Fruit fly (Drosophila melanogaster) whole organism, embryonic: ENCODE data around the gene CG17327.

Experiments used
- Blimp-1 ChIP-seq: fragments of 200-800 bp; sonication (Bioruptor generic); optimal IDR thresholded peaks from 3 replicates; lab custom pipeline; 2018; ENCODE audit warnings: missing biosample characterization, missing genetic modification characterization, mild to moderate bottlenecking, moderate library complexity, missing genetic modification reagents
- C15 ChIP-seq: fragments of 200-800 bp; sonication (Bioruptor generic); IDR thresholded peaks from 3 replicates; pipeline ENCODE4 v1.3.6; 2022; ENCODE audit warnings: missing biosample characterization, missing genetic modification characterization
- CG11696 ChIP-seq: fragments of 200-800 bp; sonication (Bioruptor generic); IDR thresholded peaks from 2 replicates; pipeline ENCODE4 v1.3.6; 2022; ENCODE audit warnings: missing biosample characterization, missing genetic modification characterization
- CG12236 ChIP-seq: fragments of 200-800 bp; sonication (Bioruptor generic); optimal IDR thresholded peaks from 2 replicates; lab custom pipeline; 2016; ENCODE audit warnings: missing biosample characterization, missing genetic modification characterization
- CG12744 ChIP-seq: fragments of 200-800 bp; sonication (Bioruptor generic); optimal IDR thresholded peaks from 2 replicates; lab custom pipeline; 2016; ENCODE audit warnings: missing biosample characterization, missing genetic modification characterization
- CG12942 ChIP-seq: fragments of 200-800 bp; sonication (Bioruptor generic); optimal IDR thresholded peaks from 3 replicates; lab custom pipeline; 2016; ENCODE audit warnings: missing biosample characterization, missing genetic modification characterization
- CG14965 ChIP-seq: fragments of 200-800 bp; sonication (Bioruptor generic); optimal IDR thresholded peaks from 2 replicates; lab custom pipeline; 2016; ENCODE audit warnings: missing biosample characterization, missing genetic modification characterization, borderline replicate concordance
- CG15479 ChIP-seq: fragments of 200-800 bp; sonication (Bioruptor generic); optimal IDR thresholded peaks from 3 replicates; lab custom pipeline; 2019; ENCODE audit warnings: missing biosample characterization, mild to moderate bottlenecking, missing genetic modification characterization, moderate library complexity
- CG15514 ChIP-seq: fragments of 200-800 bp; sonication (Bioruptor generic); optimal IDR thresholded peaks from 3 replicates; lab custom pipeline; 2017; ENCODE audit warnings: missing biosample characterization, missing genetic modification characterization, mild to moderate bottlenecking, moderate library complexity, missing genetic modification reagents
- CG31224 ChIP-seq: fragments of 200-800 bp; sonication (Bioruptor generic); IDR thresholded peaks from 2 replicates; pipeline ENCODE4 v1.3.6; 2022; ENCODE audit warnings: missing biosample characterization, missing genetic modification characterization
- CG31365 ChIP-seq: fragments of 200-800 bp; sonication (Bioruptor generic); optimal IDR thresholded peaks from 2 replicates; lab custom pipeline; 2018; ENCODE audit warnings: missing biosample characterization, mild to moderate bottlenecking, missing genetic modification characterization
- CG33213 ChIP-seq: fragments of 200-800 bp; sonication (Bioruptor generic); optimal IDR thresholded peaks from 3 replicates; lab custom pipeline; 2016; ENCODE audit warnings: missing biosample characterization, missing genetic modification characterization
- CG34422 ChIP-seq: fragments of 200-800 bp; sonication (Bioruptor generic); IDR thresholded peaks from 3 replicates; pipeline ENCODE4 v1.3.6; 2022; ENCODE audit warnings: missing biosample characterization, missing genetic modification characterization
- CG42726 ChIP-seq: fragments of 200-800 bp; sonication (Bioruptor generic); IDR thresholded peaks from 2 replicates; pipeline ENCODE4 v1.3.6; 2022; ENCODE audit warnings: missing biosample characterization, missing genetic modification characterization; ENCODE audit not compliant: partially characterized antibody
- CG4282 ChIP-seq: fragments of 200-800 bp; sonication (Bioruptor generic); optimal IDR thresholded peaks from 2 replicates; lab custom pipeline; 2016; ENCODE audit warnings: missing biosample characterization, missing genetic modification characterization
- CG4360 ChIP-seq: fragments of 200-800 bp; sonication (Bioruptor generic); IDR thresholded peaks from 2 replicates; pipeline ENCODE4 v1.3.6; 2022; ENCODE audit warnings: missing biosample characterization, missing genetic modification characterization
- CG4617 ChIP-seq: fragments of 200-800 bp; sonication (Bioruptor generic); optimal IDR thresholded peaks from 3 replicates; lab custom pipeline; 2016; ENCODE audit warnings: missing biosample characterization, missing genetic modification characterization, borderline replicate concordance
- CG6689 ChIP-seq: fragments of 200-800 bp; sonication (Bioruptor generic); IDR thresholded peaks from 2 replicates; pipeline ENCODE4 v1.3.6; 2022; ENCODE audit warnings: missing biosample characterization, missing genetic modification characterization
- CG6765 ChIP-seq: fragments of 200-800 bp; sonication (Bioruptor generic); optimal IDR thresholded peaks from 3 replicates; lab custom pipeline; 2017; ENCODE audit warnings: missing biosample characterization, mild to moderate bottlenecking, missing genetic modification characterization
- D ChIP-seq, 2 experiments: fragments of 200-800 bp in 1 of 2; fragments of >200 bp in 1 of 2; sonication (Bioruptor generic) in 1 of 2; optimal IDR thresholded peaks; 2 replicates in 1 of 2; 3 replicates in 1 of 2; lab custom pipeline; 2017; ENCODE audit warnings: mild to moderate bottlenecking in 1 of 2, missing biosample characterization in 1 of 2, missing genetic modification characterization in 1 of 2, missing genetic modification reagents in 1 of 2
- Dfd ChIP-seq, 2 experiments: fragments of >200 bp; optimal IDR thresholded peaks; 2 replicates each; lab custom pipeline; 2017; ENCODE audit warnings: missing biosample characterization in 2 of 2, missing genetic modification characterization in 2 of 2
- Dll ChIP-seq: fragments of 200-800 bp; sonication (Bioruptor generic); IDR thresholded peaks from 4 replicates; pipeline ENCODE4 v1.3.6; 2022; ENCODE audit warnings: missing biosample characterization, missing genetic modification characterization; ENCODE audit not compliant: partially characterized antibody
- GATAe ChIP-seq: fragments of 200-800 bp; sonication (Bioruptor generic); conservative IDR thresholded peaks from 2 replicates; pipeline ENCODE4 v1.3.6; 2022; ENCODE audit warnings: missing biosample characterization, missing genetic modification characterization
- H2.0 ChIP-seq: fragments of 200-800 bp; sonication (Bioruptor generic); IDR thresholded peaks from 2 replicates; pipeline ENCODE4 v1.3.6; 2022; ENCODE audit warnings: missing biosample characterization, missing genetic modification characterization
- HmgD ChIP-seq: fragments of 200-800 bp; sonication (Bioruptor generic); optimal IDR thresholded peaks from 3 replicates; lab custom pipeline; 2016; ENCODE audit warnings: missing biosample characterization, missing genetic modification characterization
- Hmx ChIP-seq: fragments of 200-800 bp; sonication (Bioruptor generic); optimal IDR thresholded peaks from 2 replicates; lab custom pipeline; 2016; ENCODE audit warnings: missing biosample characterization, missing genetic modification characterization
- Oli ChIP-seq: fragments of 200-800 bp; sonication (Bioruptor generic); optimal IDR thresholded peaks from 2 replicates; lab custom pipeline; 2018; ENCODE audit warnings: missing biosample characterization, mild to moderate bottlenecking, missing genetic modification characterization, moderate library complexity
- Pdp1 ChIP-seq, 2 experiments: fragments of 200-800 bp; sonication (Bioruptor generic); optimal IDR thresholded peaks; 3 replicates each; lab custom pipeline; 2016; ENCODE audit warnings: missing biosample characterization in 2 of 2, missing genetic modification characterization in 2 of 2, mild to moderate bottlenecking in 1 of 2, moderate library complexity in 1 of 2
- Sin3A ChIP-seq: fragments of >200 bp; optimal IDR thresholded peaks from 2 replicates; lab custom pipeline; 2018
- ash1 ChIP-seq: fragments of 200-800 bp; sonication (Bioruptor generic); optimal IDR thresholded peaks from 2 replicates; lab custom pipeline; 2018; ENCODE audit warnings: missing biosample characterization, mild to moderate bottlenecking, missing genetic modification characterization
- bab2 ChIP-seq: fragments of 200-800 bp; sonication (Bioruptor generic); optimal IDR thresholded peaks from 2 replicates; lab custom pipeline; 2016; ENCODE audit warnings: missing biosample characterization, missing genetic modification characterization
- chinmo ChIP-seq: fragments of 200-800 bp; sonication (Bioruptor generic); IDR thresholded peaks from 4 replicates; pipeline ENCODE4 v1.3.6; 2022; ENCODE audit warnings: missing biosample characterization, missing genetic modification characterization; ENCODE audit not compliant: partially characterized antibody
- chn ChIP-seq: fragments of 200-800 bp; sonication (Bioruptor generic); optimal IDR thresholded peaks from 2 replicates; lab custom pipeline; 2016; ENCODE audit warnings: missing biosample characterization, missing genetic modification characterization
- ci ChIP-seq: fragments of 200-800 bp; sonication (Bioruptor generic); IDR thresholded peaks from 3 replicates; pipeline ENCODE4 v1.3.6; 2022; ENCODE audit warnings: missing biosample characterization, missing genetic modification characterization
- eve ChIP-seq, 2 experiments: fragments of >200 bp; optimal IDR thresholded peaks; 2 replicates each; lab custom pipeline; 2017; ENCODE audit warnings: missing biosample characterization in 2 of 2, missing genetic modification characterization in 2 of 2
- ftz-f1 ChIP-seq: fragments of 200-800 bp; sonication (Bioruptor generic); optimal IDR thresholded peaks from 2 replicates; lab custom pipeline; 2016; ENCODE audit warnings: missing biosample characterization, missing genetic modification characterization
- gcm ChIP-seq: fragments of 200-800 bp; sonication (Bioruptor generic); optimal IDR thresholded peaks from 2 replicates; lab custom pipeline; 2019; ENCODE audit warnings: missing biosample characterization, mild to moderate bottlenecking, missing genetic modification characterization, moderate library complexity
- hb ChIP-seq: fragments of 200-800 bp; sonication (Bioruptor generic); IDR thresholded peaks from 3 replicates; pipeline ENCODE4 v1.3.6; 2022; ENCODE audit warnings: missing biosample characterization, missing genetic modification characterization; ENCODE audit not compliant: partially characterized antibody
- hkb ChIP-seq, 2 experiments: fragments of 200-800 bp in 1 of 2; fragments of >200 bp in 1 of 2; sonication (Bioruptor generic) in 1 of 2; IDR thresholded peaks in 1 of 2; optimal IDR thresholded peaks in 1 of 2; 2 replicates each; pipeline versions ENCODE4 v1.3.6 to Lab custom; 2017 to 2022; ENCODE audit warnings: missing biosample characterization in 1 of 2, missing genetic modification characterization in 1 of 2
- klu ChIP-seq: fragments of 200-800 bp; sonication (Bioruptor generic); IDR thresholded peaks from 2 replicates; pipeline ENCODE4 v1.3.6; 2022; ENCODE audit warnings: missing biosample characterization, missing genetic modification characterization
- kni ChIP-seq: fragments of 200-800 bp; sonication (Bioruptor generic); optimal IDR thresholded peaks from 3 replicates; lab custom pipeline; 2017; ENCODE audit warnings: mild to moderate bottlenecking, missing biosample characterization, missing genetic modification reagents, missing genetic modification characterization
- knrl ChIP-seq: fragments of 200-800 bp; sonication (Bioruptor generic); IDR thresholded peaks from 3 replicates; pipeline ENCODE4 v1.3.6; 2022; ENCODE audit warnings: missing biosample characterization, missing genetic modification characterization; ENCODE audit not compliant: partially characterized antibody
- lab ChIP-seq: fragments of 200-800 bp; sonication (Bioruptor generic); optimal IDR thresholded peaks from 3 replicates; lab custom pipeline; 2017; ENCODE audit warnings: missing biosample characterization, missing genetic modification characterization, mild to moderate bottlenecking, moderate library complexity, missing genetic modification reagents
- run ChIP-seq: fragments of 200-800 bp; sonication (Bioruptor generic); optimal IDR thresholded peaks from 3 replicates; lab custom pipeline; 2018; ENCODE audit warnings: missing biosample characterization, mild to moderate bottlenecking, missing genetic modification characterization
- sob ChIP-seq: fragments of 200-800 bp; sonication (Bioruptor generic); IDR thresholded peaks from 2 replicates; pipeline ENCODE4 v1.3.6; 2022; ENCODE audit warnings: missing biosample characterization, missing genetic modification characterization
- stwl ChIP-seq: fragments of 200-800 bp; sonication (Bioruptor generic); optimal IDR thresholded peaks from 3 replicates; lab custom pipeline; 2018; ENCODE audit warnings: missing biosample characterization, mild to moderate bottlenecking, missing genetic modification characterization, moderate library complexity
- tap ChIP-seq: fragments of 200-800 bp; optimal IDR thresholded peaks from 3 replicates; lab custom pipeline; 2019; ENCODE audit warnings: missing biosample characterization, mild to moderate bottlenecking, missing genetic modification characterization, moderate library complexity
- zfh1 ChIP-seq: fragments of 200-800 bp; sonication (Bioruptor generic); IDR thresholded peaks from 3 replicates; pipeline ENCODE4 v1.3.6; 2022; ENCODE audit warnings: missing biosample characterization, missing genetic modification characterization

Gene CG17327

DNA sequence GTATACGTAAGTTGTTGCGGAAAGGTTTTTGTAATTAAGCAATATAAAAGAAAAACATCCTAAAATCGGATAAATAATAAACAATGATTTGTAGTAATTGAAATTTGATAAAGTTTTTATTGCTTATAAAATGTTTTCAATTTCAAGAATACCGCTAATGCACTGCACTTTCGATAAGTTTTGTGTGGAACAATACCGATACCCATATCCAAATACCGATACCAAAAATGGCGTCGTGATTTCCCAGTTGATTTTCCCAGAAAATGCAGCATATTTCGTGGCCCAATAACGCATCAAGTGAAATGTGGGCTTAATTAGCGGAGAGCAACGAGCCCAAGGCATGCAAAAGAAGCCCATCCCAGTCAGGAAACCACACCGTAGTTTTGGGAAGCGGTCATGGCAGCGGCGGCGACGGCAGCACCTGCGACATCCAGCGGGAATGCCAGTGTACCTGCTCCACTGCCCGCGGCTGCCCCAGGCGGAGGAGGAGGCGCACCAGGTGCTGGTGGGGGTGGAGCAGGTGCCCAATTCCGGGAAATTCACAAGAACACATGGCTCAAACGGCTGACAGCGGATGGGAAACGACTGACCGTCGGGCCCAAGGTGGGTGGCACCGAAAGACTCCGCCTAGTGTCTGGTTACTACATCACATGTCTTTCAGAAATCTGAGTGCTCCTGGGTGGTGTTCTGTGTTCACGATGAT is 11.5 kb downstream of the CG17327 start, which contains the start of gene CG31342 (continued):
- no peak for TF ChIP-seq CG12744 (GFP tag; lab: Kevin White, UChicago)
- TF ChIP-seq CG6765, result peak; percentile 22
- TF ChIP-seq ash1 (GFP tag; lab: Kevin White, UChicago), result no peak
- TF ChIP-seq CG4282 (GFP tag; lab: Kevin White, UChicago), result no peak
- no peak for TF ChIP-seq H2.0 (GFP tag; lab: Robert Waterston, UW)
- TF ChIP-seq zfh1 (GFP tag; lab: Robert Waterston, UW), result no peak
- no peak for TF ChIP-seq Hmx (GFP tag; lab: Kevin White, UChicago)
- no peak for TF ChIP-seq gcm (GFP tag; lab: Kevin White, UChicago)
- no peak for TF ChIP-seq CG31224 (GFP tag; lab: Robert Waterston, UW)
- TF ChIP-seq klu (GFP tag; lab: Robert Waterston, UW), result no peak
- TF ChIP-seq CG15479, result no peak
- TF ChIP-seq C15 (GFP tag; lab: Robert Waterston, UW), result no peak
- TF ChIP-seq CG14965 (GFP tag; lab: Kevin White, UChicago), result no peak
- TF ChIP-seq Dfd (GFP tag; optimal IDR thresholded peaks at IDR 0.05; lab: Kevin White, UChicago), result no peak
- TF ChIP-seq stwl (tag; lab: Kevin White, UChicago), result peak; percentile 69
- TF ChIP-seq CG12942 (GFP tag; lab: Kevin White, UChicago), result no peak
- TF ChIP-seq D (optimal IDR thresholded peaks at IDR 0.05; lab: Kevin White, UChicago), result no peak
- TF ChIP-seq D (GFP tag; optimal IDR thresholded peaks at IDR 0.05; lab: Kevin White, UChicago), result no peak
- no peak for TF ChIP-seq bab2 (GFP tag; lab: Kevin White, UChicago)
- peak; percentile 25; the same call in 1 of the 3 replicates for TF ChIP-seq ci (GFP tag; lab: Robert Waterston, UW)
- TF ChIP-seq kni (GFP tag; lab: Kevin White, UChicago), result no peak
- TF ChIP-seq GATAe, result no peak
- peak; percentile 5 for TF ChIP-seq HmgD (GFP tag; lab: Kevin White, UChicago)
- TF ChIP-seq CG4360 (GFP tag; lab: Robert Waterston, UW), result no peak
- TF ChIP-seq tap (tag; lab: Kevin White, UChicago), result no peak
- TF ChIP-seq Blimp-1 (GFP tag; lab: Kevin White, UChicago), result no peak
- TF ChIP-seq Pdp1 (GFP tag; optimal IDR thresholded peaks at IDR 0.05; lab: Kevin White, UChicago), result peak in 1 of 2 experiments; percentile 31
- TF ChIP-seq knrl (GFP tag; lab: Robert Waterston, UW), result peak; percentile 59; the same call in 2 of the 3 replicates
- peak; percentile 78 for TF ChIP-seq Dll (GFP tag; lab: Robert Waterston, UW)
- no peak for TF ChIP-seq ftz-f1
- TF ChIP-seq eve (GFP tag; optimal IDR thresholded peaks at IDR 0.05; lab: Kevin White, UChicago), result no peak
- 0 out of 4 replicates have a peak, but pooled peaks have one; percentile 58 for TF ChIP-seq chinmo
- no peak for TF ChIP-seq CG11696 (GFP tag; lab: Robert Waterston, UW)
- TF ChIP-seq Sin3A, result peak; percentile 12
- no peak for TF ChIP-seq CG42726 (GFP tag; lab: Robert Waterston, UW)
- no peak for TF ChIP-seq Oli (tag; lab: Kevin White, UChicago)
- no peak for TF ChIP-seq chn (GFP tag; lab: Kevin White, UChicago)
- no peak for TF ChIP-seq CG34422 (GFP tag; lab: Robert Waterston, UW)
- no peak for TF ChIP-seq CG33213
- no peak for TF ChIP-seq lab (GFP tag; lab: Kevin White, UChicago)
- TF ChIP-seq CG4617 (GFP tag; lab: Kevin White, UChicago), result peak; percentile 93
- no peak for TF ChIP-seq CG12236
- TF ChIP-seq hb (GFP tag; lab: Robert Waterston, UW), result peak; percentile 55; the same call in 1 of the 3 replicates
- no peak for TF ChIP-seq run (tag; lab: Kevin White, UChicago)
- peak; percentile 14; the same call in 1 of the 2 replicates for TF ChIP-seq sob (GFP tag; lab: Robert Waterston, UW)
- no peak; the same call in 1 of the 2 replicates for TF ChIP-seq CG6689
- no peak for TF ChIP-seq CG31365 (tag; lab: Kevin White, UChicago)
- peak; percentile 52 for TF ChIP-seq CG15514 (GFP tag; lab: Kevin White, UChicago)
- TF ChIP-seq hkb (optimal IDR thresholded peaks at IDR 0.05; lab: Kevin White, UChicago), result no peak
- peak; percentile 40; the same call in 1 of the 2 replicates for TF ChIP-seq hkb (GFP tag; IDR thresholded peaks at IDR 0.05; lab: Robert Waterston, UW)
